Fruit fly (Drosophila melanogaster) whole organism, wandering third instar larva: ENCODE measurements around the gene Rhp.

Source experiments
- CrebA ChIP-seq: fragments of 200-800 bp; sonication (Bioruptor generic); optimal IDR thresholded peaks from 2 replicates; lab custom pipeline; 2016; ENCODE audit warnings: missing biosample characterization, mild to moderate bottlenecking, missing genetic modification characterization, borderline replicate concordance
- Vsx2 ChIP-seq: fragments of 200-300, 225-300 bp; sonication (Bioruptor generic); optimal IDR thresholded peaks from 2 replicates; lab custom pipeline; 2018; ENCODE audit warnings: missing biosample characterization, missing genetic modification characterization; ENCODE audit not compliant: partially characterized antibody
- brk ChIP-seq: fragments of 200-800 bp; sonication (Bioruptor generic); optimal IDR thresholded peaks from 2 replicates; lab custom pipeline; 2016; ENCODE audit warnings: missing biosample characterization, mild to moderate bottlenecking, missing genetic modification characterization
- ey ChIP-seq: fragments of 200-800 bp; sonication (Bioruptor generic); optimal IDR thresholded peaks from 2 replicates; lab custom pipeline; 2016; ENCODE audit warnings: missing biosample characterization, missing genetic modification characterization
- jim ChIP-seq: fragments of 175-275, 200-325 bp; sonication (Bioruptor generic); optimal IDR thresholded peaks from 2 replicates; lab custom pipeline; 2016; ENCODE audit warnings: missing biosample characterization, mild to moderate bottlenecking, missing genetic modification characterization

Rhp gene

DNA sequence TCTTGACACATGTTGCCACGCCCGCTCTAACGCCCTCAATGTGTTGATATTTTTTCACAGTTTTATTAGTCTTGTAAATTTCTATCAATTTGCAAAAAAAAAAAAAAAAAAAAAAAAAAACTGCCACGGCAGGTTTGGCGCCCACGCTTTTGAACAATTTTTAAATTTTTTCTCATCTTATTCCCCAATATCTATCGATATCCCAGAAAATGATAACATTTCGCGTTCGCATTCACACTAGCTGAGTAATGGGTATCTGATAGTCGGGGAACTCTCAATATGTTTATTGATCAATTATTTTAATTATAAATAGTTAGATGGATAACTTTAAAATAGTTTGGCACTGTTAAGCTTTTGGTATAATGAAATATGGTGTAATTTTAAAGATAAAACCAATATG lies 52.6 kb downstream of the Rhp start:
- no peak for TF ChIP-seq jim (GFP tag; lab: Kevin White, UChicago)
- TF ChIP-seq brk, result no peak
- TF ChIP-seq ey, result no peak
- TF ChIP-seq CrebA (GFP tag; lab: Kevin White, UChicago), result no peak
- TF ChIP-seq Vsx2 (GFP tag; lab: Kevin White, UChicago), result no peak
